Worm (Caenorhabditis elegans): ENCODE results near the gene nhr-261.

Gene nhr-261

ce11 chrII:3816251-3816849 is 48.2 kb downstream of the nhr-261 start, which contains the start of gene fbxa-24:
Gene fbxa-24, plus strand, starts transcription at chrII:3816526.
- TF ChIP-seq hmg-1.1 (GFP tag; IDR thresholded peaks at IDR 0.05) (0 out of 2 replicates have a peak, but pooled peaks have one; percentile 17), set-16 (GFP tag; IDR thresholded peaks at IDR 0.05) (peak; percentile 32; the same call in 1 of the 2 replicates), mxl-3 (GFP tag; optimal IDR thresholded peaks at IDR 0.05) (peak; percentile 7), aha-1 (tag) (peak; percentile 98), egl-43 (GFP tag; IDR thresholded peaks at IDR 0.05) (0 out of 2 replicates have a peak, but pooled peaks have one; percentile 26)

ce11 chrII:3815445-3816208 is 48.9 kb downstream of the nhr-261 start:
- TF ChIP-seq daf-19 (GFP tag; conservative IDR thresholded peaks at IDR 0.05) (no peak), T26A8.4 (GFP tag; IDR thresholded peaks at IDR 0.05) (no peak), nhr-76 (tag; optimal IDR thresholded peaks at IDR 0.05) (no peak), mes-2 (tag; optimal IDR thresholded peaks at IDR 0.05; ENCODE audit: poor library complexity, severe bottlenecking) (peak; percentile 38), dpl-1 (GFP tag; optimal IDR thresholded peaks at IDR 0.05) (no peak), nhr-6 (tag; optimal IDR thresholded peaks at IDR 0.05) (peak; percentile 40), daf-16 (GFP tag; optimal IDR thresholded peaks at IDR 0.05) (no peak), daf-16 (tag; optimal IDR thresholded peaks at IDR 0.05) (peak; percentile 52), hlh-11 (tag; optimal IDR thresholded peaks at IDR 0.05) (peak; percentile 45), tag-97 (GFP tag; IDR thresholded peaks at IDR 0.05) (no peak), mxl-3 (GFP tag; optimal IDR thresholded peaks at IDR 0.05) (no peak), spr-1 (tag; optimal IDR thresholded peaks at IDR 0.05) (no peak), unc-62 (GFP tag; optimal IDR thresholded peaks at IDR 0.05 in 1 of 2) (peak in 1 of 2 experiments; percentile 95), unc-62 (tag; optimal IDR thresholded peaks at IDR 0.05) (no peak), fkh-10 (GFP tag; optimal IDR thresholded peaks at IDR 0.05) (no peak), dve-1 (tag; optimal IDR thresholded peaks at IDR 0.05; ENCODE audit: insufficient read depth) (peak; percentile 49), nhr-102 (tag; optimal IDR thresholded peaks at IDR 0.05) (no peak), pqm-1 (tag; optimal IDR thresholded peaks at IDR 0.05) (peak; percentile 85), lsy-2 (tag; optimal IDR thresholded peaks at IDR 0.05) (peak in 1 of 2 experiments; percentile 23), ces-1 (GFP tag; optimal IDR thresholded peaks at IDR 0.05) (no peak), nhr-237 (tag; optimal IDR thresholded peaks at IDR 0.05) (no peak), lin-1 (GFP tag; IDR thresholded peaks at IDR 0.05) (0 out of 2 replicates have a peak, but pooled peaks have one; percentile 23), ctbp-1 (GFP tag; IDR thresholded peaks at IDR 0.05) (no peak), snpc-1.2 (GFP tag; IDR thresholded peaks at IDR 0.05) (no peak), dmd-6 (GFP tag; IDR thresholded peaks at IDR 0.05) (peak; percentile 57), ceh-62 (tag; optimal IDR thresholded peaks at IDR 0.05) (no peak), attf-4 (tag; optimal IDR thresholded peaks at IDR 0.05) (no peak), gei-8 (GFP tag; optimal IDR thresholded peaks at IDR 0.05) (no peak), nhr-77 (tag; optimal IDR thresholded peaks at IDR 0.05) (no peak), ZK337.2 (GFP tag; IDR thresholded peaks at IDR 0.05) (no peak), pha-4 (GFP tag; IDR thresholded peaks at IDR 0.05) (no peak), pha-4 (tag; optimal IDR thresholded peaks at IDR 0.05) (no peak), jun-1 (tag; optimal IDR thresholded peaks at IDR 0.05) (no peak), lir-3 (tag; optimal IDR thresholded peaks at IDR 0.05) (no peak), php-3 (GFP tag; IDR thresholded peaks at IDR 0.05) (0 out of 2 replicates have a peak, but pooled peaks have one; percentile 32), nhr-41 (GFP tag; IDR thresholded peaks at IDR 0.05) (no peak), lin-39 (tag; optimal IDR thresholded peaks at IDR 0.05) (no peak), ZK546.5 (tag; optimal IDR thresholded peaks at IDR 0.05) (no peak), nhr-28 (tag; optimal IDR thresholded peaks at IDR 0.05) (peak; percentile 74), aha-1 (tag) (no peak), ceh-32 (tag; optimal IDR thresholded peaks at IDR 0.05; ENCODE audit: poor library complexity) (no peak)
